Fruit fly (Drosophila melanogaster) whole organism, embryonic: ENCODE data around the gene Fer3HCH.
A peak's percentile ranks its signal among the peaks of the same experiment; 100 is the strongest.

Experiments used
- Atf3 ChIP-seq: fragments of 200-800 bp; sonication (Bioruptor generic); optimal IDR thresholded peaks from 3 replicates; lab custom pipeline; 2016; ENCODE audit warnings: missing biosample characterization, missing genetic modification characterization
- BtbVII ChIP-seq: fragments of 200-800 bp; sonication (Bioruptor generic); optimal IDR thresholded peaks from 3 replicates; lab custom pipeline; 2017; ENCODE audit warnings: missing biosample characterization, mild to moderate bottlenecking, missing genetic modification characterization
- CG10431 ChIP-seq: fragments of 200-800 bp; sonication (Bioruptor generic); optimal IDR thresholded peaks from 3 replicates; lab custom pipeline; 2018; ENCODE audit warnings: missing biosample characterization, mild to moderate bottlenecking, missing genetic modification characterization
- CG10979 ChIP-seq: fragments of 200-800 bp; sonication (Bioruptor generic); optimal IDR thresholded peaks from 2 replicates; lab custom pipeline; 2018; ENCODE audit warnings: missing biosample characterization, mild to moderate bottlenecking, missing genetic modification characterization, moderate library complexity
- CG11504 ChIP-seq: fragments of 200-800 bp; sonication (Bioruptor generic); optimal IDR thresholded peaks from 3 replicates; lab custom pipeline; 2019; ENCODE audit warnings: missing biosample characterization, mild to moderate bottlenecking, missing genetic modification characterization, moderate library complexity
- CG12942 ChIP-seq: fragments of 200-800 bp; sonication (Bioruptor generic); optimal IDR thresholded peaks from 3 replicates; lab custom pipeline; 2016; ENCODE audit warnings: missing biosample characterization, missing genetic modification characterization
- CG14441 ChIP-seq: fragments of 200-800 bp; sonication (Bioruptor generic); IDR thresholded peaks from 2 replicates; pipeline ENCODE4 v1.3.6; 2022; ENCODE audit warnings: missing biosample characterization, missing genetic modification characterization
- CG15479 ChIP-seq: fragments of 200-800 bp; sonication (Bioruptor generic); optimal IDR thresholded peaks from 3 replicates; lab custom pipeline; 2019; ENCODE audit warnings: missing biosample characterization, mild to moderate bottlenecking, missing genetic modification characterization, moderate library complexity
- CG15601 ChIP-seq: fragments of 200-800 bp; sonication (Bioruptor generic); optimal IDR thresholded peaks from 3 replicates; lab custom pipeline; 2019; ENCODE audit warnings: missing biosample characterization, mild to moderate bottlenecking, missing genetic modification characterization, moderate library complexity
- CG17568 ChIP-seq: fragments of 200-800 bp; sonication (Bioruptor generic); optimal IDR thresholded peaks from 2 replicates; lab custom pipeline; 2018; ENCODE audit warnings: missing biosample characterization, mild to moderate bottlenecking, missing genetic modification characterization, moderate library complexity
- CG1832 ChIP-seq: fragments of 200-800 bp; sonication (Bioruptor generic); optimal IDR thresholded peaks from 2 replicates; lab custom pipeline; 2017; ENCODE audit warnings: missing biosample characterization, mild to moderate bottlenecking, missing genetic modification characterization, inconsistent platforms
- CG2875 ChIP-seq: fragments of 200-800 bp; sonication (Bioruptor generic); optimal IDR thresholded peaks from 2 replicates; lab custom pipeline; 2017; ENCODE audit warnings: missing biosample characterization, mild to moderate bottlenecking, missing genetic modification characterization, missing genetic modification reagents
- CG2889 ChIP-seq: fragments of 200-800 bp; sonication (Bioruptor generic); IDR thresholded peaks from 3 replicates; pipeline ENCODE4 v1.3.6; 2022; ENCODE audit warnings: missing biosample characterization, missing genetic modification characterization
- CG32767 ChIP-seq: fragments of 200-800 bp; sonication (Bioruptor generic); IDR thresholded peaks from 2 replicates; pipeline ENCODE4 v1.3.6; 2022; ENCODE audit warnings: missing biosample characterization, missing genetic modification characterization
- CG3407 ChIP-seq: fragments of 200-800 bp; sonication (Bioruptor generic); optimal IDR thresholded peaks from 2 replicates; lab custom pipeline; 2018; ENCODE audit warnings: missing biosample characterization, mild to moderate bottlenecking, missing genetic modification characterization
- CG42726 ChIP-seq: fragments of 200-800 bp; sonication (Bioruptor generic); IDR thresholded peaks from 2 replicates; pipeline ENCODE4 v1.3.6; 2022; ENCODE audit warnings: missing biosample characterization, missing genetic modification characterization; ENCODE audit not compliant: partially characterized antibody
- CG4282 ChIP-seq: fragments of 200-800 bp; sonication (Bioruptor generic); optimal IDR thresholded peaks from 2 replicates; lab custom pipeline; 2016; ENCODE audit warnings: missing biosample characterization, missing genetic modification characterization
- CG4360 ChIP-seq: fragments of 200-800 bp; sonication (Bioruptor generic); IDR thresholded peaks from 2 replicates; pipeline ENCODE4 v1.3.6; 2022; ENCODE audit warnings: missing biosample characterization, missing genetic modification characterization
- CG6683 ChIP-seq: fragments of 200-800 bp; sonication (Bioruptor generic); optimal IDR thresholded peaks from 2 replicates; lab custom pipeline; 2017; ENCODE audit warnings: missing biosample characterization, mild to moderate bottlenecking, missing genetic modification characterization, missing genetic modification reagents
- CG9215 ChIP-seq: fragments of 200-800 bp; sonication (Bioruptor generic); IDR thresholded peaks from 2 replicates; pipeline ENCODE4 v1.3.6; 2022; ENCODE audit warnings: missing biosample characterization, missing genetic modification characterization
- CG9609 ChIP-seq: fragments of 200-800 bp; sonication (Bioruptor generic); optimal IDR thresholded peaks from 3 replicates; lab custom pipeline; 2016; ENCODE audit warnings: missing biosample characterization, missing genetic modification characterization
- D19A ChIP-seq: fragments of 200-800 bp; optimal IDR thresholded peaks from 3 replicates; lab custom pipeline; 2019; ENCODE audit warnings: missing biosample characterization, mild to moderate bottlenecking, missing genetic modification characterization, moderate library complexity
- Dbx ChIP-seq: fragments of 200-800 bp; sonication (Bioruptor generic); IDR thresholded peaks from 3 replicates; pipeline ENCODE4 v1.3.6; 2022; ENCODE audit warnings: missing biosample characterization, missing genetic modification characterization
- Dp ChIP-seq: fragments of 200-800 bp; sonication (Bioruptor generic); optimal IDR thresholded peaks from 2 replicates; lab custom pipeline; 2018; ENCODE audit warnings: missing biosample characterization, mild to moderate bottlenecking, missing genetic modification characterization, moderate library complexity
- H2.0 ChIP-seq: fragments of 200-800 bp; sonication (Bioruptor generic); IDR thresholded peaks from 2 replicates; pipeline ENCODE4 v1.3.6; 2022; ENCODE audit warnings: missing biosample characterization, missing genetic modification characterization
- HmgD ChIP-seq: fragments of 200-800 bp; sonication (Bioruptor generic); optimal IDR thresholded peaks from 3 replicates; lab custom pipeline; 2016; ENCODE audit warnings: missing biosample characterization, missing genetic modification characterization
- Hmr ChIP-seq: fragments of 200-800 bp; sonication (Bioruptor generic); optimal IDR thresholded peaks from 3 replicates; lab custom pipeline; 2017; ENCODE audit warnings: mild to moderate bottlenecking, missing biosample characterization, missing genetic modification reagents, missing genetic modification characterization
- Jarid2 ChIP-seq: fragments of 200-800 bp; sonication (Bioruptor generic); optimal IDR thresholded peaks from 3 replicates; lab custom pipeline; 2017; ENCODE audit warnings: mild to moderate bottlenecking, missing biosample characterization, missing genetic modification reagents, missing genetic modification characterization
- Mad ChIP-seq: fragments of 200-800 bp; sonication (Bioruptor generic); optimal IDR thresholded peaks from 2 replicates; lab custom pipeline; 2016; ENCODE audit warnings: missing biosample characterization, missing genetic modification characterization
- Mes4 ChIP-seq: fragments of 200-800 bp; sonication (Bioruptor generic); optimal IDR thresholded peaks from 2 replicates; lab custom pipeline; 2016; ENCODE audit warnings: missing biosample characterization, missing genetic modification characterization
- Oli ChIP-seq: fragments of 200-800 bp; sonication (Bioruptor generic); optimal IDR thresholded peaks from 2 replicates; lab custom pipeline; 2018; ENCODE audit warnings: missing biosample characterization, mild to moderate bottlenecking, missing genetic modification characterization, moderate library complexity
- Rfx ChIP-seq: fragments of 200-800 bp; sonication (Bioruptor generic); IDR thresholded peaks from 2 replicates; pipeline ENCODE4 v1.3.6; 2022; ENCODE audit warnings: missing biosample characterization, missing genetic modification characterization
- Scr ChIP-seq: fragments of 200-800 bp; sonication (Bioruptor generic); IDR thresholded peaks from 2 replicates; pipeline ENCODE4 v1.3.6; 2022; ENCODE audit warnings: missing biosample characterization, missing genetic modification characterization; ENCODE audit not compliant: partially characterized antibody
- Vsx1 ChIP-seq: fragments of 200-800 bp; sonication (Bioruptor generic); optimal IDR thresholded peaks from 2 replicates; lab custom pipeline; 2017; ENCODE audit warnings: missing biosample characterization, mild to moderate bottlenecking, missing genetic modification characterization, missing genetic modification reagents
- ac ChIP-seq: fragments of 200-800 bp; sonication (Bioruptor generic); optimal IDR thresholded peaks from 3 replicates; lab custom pipeline; 2017; ENCODE audit warnings: missing biosample characterization, mild to moderate bottlenecking, missing genetic modification characterization
- cas ChIP-seq: fragments of 200-800 bp; sonication (Bioruptor generic); IDR thresholded peaks from 2 replicates; pipeline ENCODE4 v1.3.6; 2022; ENCODE audit warnings: missing biosample characterization, missing genetic modification characterization
- disco-r ChIP-seq: fragments of 200-800 bp; sonication (Bioruptor generic); optimal IDR thresholded peaks from 2 replicates; lab custom pipeline; 2016; ENCODE audit warnings: missing biosample characterization, missing genetic modification characterization
- en ChIP-seq: fragments of 200-800 bp; sonication (Bioruptor generic); optimal IDR thresholded peaks from 2 replicates; lab custom pipeline; 2016; ENCODE audit warnings: missing biosample characterization, missing genetic modification characterization
- ham ChIP-seq: fragments of 200-800 bp; sonication (Bioruptor generic); IDR thresholded peaks from 2 replicates; pipeline ENCODE4 v1.3.6; 2022; ENCODE audit warnings: missing biosample characterization, missing genetic modification characterization
- her ChIP-seq: fragments of 200-800 bp; sonication (Bioruptor generic); optimal IDR thresholded peaks from 2 replicates; lab custom pipeline; 2016; ENCODE audit warnings: missing biosample characterization, missing genetic modification characterization
- jumu ChIP-seq: fragments of 200-800 bp; sonication (Bioruptor generic); optimal IDR thresholded peaks from 3 replicates; lab custom pipeline; 2016; ENCODE audit warnings: missing biosample characterization, missing genetic modification characterization
- nmo ChIP-seq: fragments of 200-800 bp; sonication (Bioruptor generic); optimal IDR thresholded peaks from 2 replicates; lab custom pipeline; 2018; ENCODE audit warnings: missing biosample characterization, mild to moderate bottlenecking, missing genetic modification characterization, moderate library complexity
- odd ChIP-seq: fragments of 200-800 bp; sonication (Bioruptor generic); optimal IDR thresholded peaks from 2 replicates; lab custom pipeline; 2017; ENCODE audit warnings: missing biosample characterization, mild to moderate bottlenecking, missing genetic modification characterization
- p53 ChIP-seq: fragments of 200-800 bp; sonication (Bioruptor generic); optimal IDR thresholded peaks from 2 replicates; lab custom pipeline; 2016; ENCODE audit warnings: missing biosample characterization, missing genetic modification characterization
- row ChIP-seq: fragments of 200-800 bp; sonication (Bioruptor generic); IDR thresholded peaks from 3 replicates; pipeline ENCODE4 v1.3.6; 2022; ENCODE audit warnings: missing biosample characterization, missing genetic modification characterization
- sens ChIP-seq: fragments of 200-800 bp; sonication (Bioruptor generic); peaks from one replicate; lab custom pipeline; 2016; ENCODE audit warnings: missing biosample characterization, missing genetic modification characterization
- sqz ChIP-seq: fragments of 200-800 bp; sonication (Bioruptor generic); optimal IDR thresholded peaks from 3 replicates; lab custom pipeline; 2018; ENCODE audit warnings: missing biosample characterization, mild to moderate bottlenecking, missing genetic modification characterization
- ssp ChIP-seq: fragments of 200-800 bp; sonication (Bioruptor generic); IDR thresholded peaks from 2 replicates; pipeline ENCODE4 v1.3.6; 2022; ENCODE audit warnings: missing biosample characterization, missing genetic modification characterization
- stwl ChIP-seq: fragments of 200-800 bp; sonication (Bioruptor generic); optimal IDR thresholded peaks from 3 replicates; lab custom pipeline; 2018; ENCODE audit warnings: missing biosample characterization, mild to moderate bottlenecking, missing genetic modification characterization, moderate library complexity
- tll ChIP-seq, 2 experiments: fragments of 200-800 bp in 1 of 2; fragments of >200 bp in 1 of 2; sonication (Bioruptor generic) in 1 of 2; optimal IDR thresholded peaks; 2 replicates each; lab custom pipeline; 2017 to 2019; ENCODE audit warnings: missing biosample characterization in 2 of 2, missing genetic modification characterization in 2 of 2, mild to moderate bottlenecking in 1 of 2, moderate library complexity in 1 of 2
- zen2 ChIP-seq: fragments of 200-800 bp; sonication (Bioruptor generic); IDR thresholded peaks from 3 replicates; pipeline ENCODE4 v1.3.6; 2022; ENCODE audit warnings: missing biosample characterization, missing genetic modification characterization; ENCODE audit not compliant: partially characterized antibody

Gene Fer3HCH

DNA sequence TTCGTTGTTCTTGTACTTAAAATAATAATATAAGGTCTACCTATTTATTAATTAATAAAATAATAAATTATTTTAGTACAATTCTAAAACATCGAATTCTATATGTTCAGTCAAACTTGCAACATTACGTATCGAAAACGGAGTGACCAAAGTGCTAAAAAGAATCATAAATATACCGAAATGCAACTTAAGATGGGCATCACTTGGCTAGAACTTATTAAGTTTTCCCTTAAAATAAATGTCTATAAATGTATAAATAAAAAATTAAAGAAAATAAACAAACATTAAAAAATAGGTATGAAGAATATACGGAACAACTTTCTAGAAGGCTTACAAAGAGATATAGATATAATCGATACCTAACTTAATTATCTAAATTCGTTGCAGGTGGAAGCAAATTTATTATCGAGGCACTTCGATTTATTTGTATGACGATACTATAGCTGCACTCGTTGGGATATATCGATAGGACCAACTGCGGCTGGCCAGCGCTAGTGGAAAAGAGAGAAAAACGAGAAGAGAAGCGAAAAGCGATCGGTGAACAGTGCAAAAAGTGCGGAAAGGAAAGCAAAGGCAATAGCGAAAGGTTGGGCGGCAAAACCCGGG, 17.2 kb downstream of the Fer3HCH start, which contains the start of gene lic (continued):
- no peak for TF ChIP-seq Oli
- no peak for TF ChIP-seq BtbVII (GFP tag; lab: Kevin White, UChicago)
- TF ChIP-seq CG15479 (GFP tag; lab: Kevin White, UChicago): no peak
- TF ChIP-seq cas (GFP tag; lab: Robert Waterston, UW): no peak
- TF ChIP-seq Dbx: no peak
- no peak for TF ChIP-seq jumu (GFP tag; lab: Kevin White, UChicago)
- no peak for TF ChIP-seq Atf3
- peak; percentile 77 for TF ChIP-seq CG42726 (GFP tag; lab: Robert Waterston, UW)
- TF ChIP-seq CG17568 (GFP tag; lab: Kevin White, UChicago): no peak
- no peak for TF ChIP-seq D19A
- TF ChIP-seq CG32767: no peak
- no peak for TF ChIP-seq ac
- no peak for TF ChIP-seq Dp (GFP tag; lab: Kevin White, UChicago)
- no peak for TF ChIP-seq H2.0 (GFP tag; lab: Robert Waterston, UW)
- no peak for TF ChIP-seq Mad (GFP tag; lab: Kevin White, UChicago)
- TF ChIP-seq CG11504 (tag; lab: Kevin White, UChicago): no peak
- TF ChIP-seq CG6683 (GFP tag; lab: Kevin White, UChicago): no peak
- no peak for TF ChIP-seq nmo (GFP tag; lab: Kevin White, UChicago)
- no peak for TF ChIP-seq CG3407
- no peak for TF ChIP-seq CG4282 (GFP tag; lab: Kevin White, UChicago)
- TF ChIP-seq odd (GFP tag; lab: Kevin White, UChicago): no peak
- no peak for TF ChIP-seq Jarid2 (GFP tag; lab: Kevin White, UChicago)
- no peak for TF ChIP-seq Hmr (GFP tag; lab: Kevin White, UChicago)
- TF ChIP-seq sens (GFP tag; lab: Kevin White, UChicago): no peak
- no peak for TF ChIP-seq CG15601 (tag; lab: Kevin White, UChicago)
- no peak for TF ChIP-seq CG9215 (GFP tag; lab: Robert Waterston, UW)
- TF ChIP-seq CG2875 (GFP tag; lab: Kevin White, UChicago): no peak
- no peak for TF ChIP-seq tll (GFP tag; optimal IDR thresholded peaks at IDR 0.05; lab: Kevin White, UChicago)
- no peak for TF ChIP-seq Vsx1 (GFP tag; lab: Kevin White, UChicago)
- TF ChIP-seq Mes4 (GFP tag; lab: Kevin White, UChicago): no peak
- no peak for TF ChIP-seq CG12942 (GFP tag; lab: Kevin White, UChicago)
- TF ChIP-seq CG14441 (GFP tag; lab: Robert Waterston, UW): no peak
- TF ChIP-seq CG9609 (GFP tag; lab: Kevin White, UChicago): no peak
- no peak for TF ChIP-seq CG4360 (GFP tag; lab: Robert Waterston, UW)
- no peak for TF ChIP-seq p53 (GFP tag; lab: Kevin White, UChicago)
- peak; percentile 86 for TF ChIP-seq zen2 (GFP tag; lab: Robert Waterston, UW)
- TF ChIP-seq CG10979 (tag; lab: Kevin White, UChicago): no peak
- peak; percentile 98 for TF ChIP-seq stwl (tag; lab: Kevin White, UChicago)
- no peak for TF ChIP-seq her (GFP tag; lab: Kevin White, UChicago)
- no peak for TF ChIP-seq disco-r (GFP tag; lab: Kevin White, UChicago)
- no peak for TF ChIP-seq ham (GFP tag; lab: Robert Waterston, UW)
- TF ChIP-seq Scr (GFP tag; lab: Robert Waterston, UW): peak; percentile 62
- TF ChIP-seq CG1832 (GFP tag; lab: Kevin White, UChicago): no peak
- TF ChIP-seq CG2889: no peak
- TF ChIP-seq en (GFP tag; lab: Kevin White, UChicago): no peak
- no peak for TF ChIP-seq CG10431 (GFP tag; lab: Kevin White, UChicago)
- TF ChIP-seq HmgD (GFP tag; lab: Kevin White, UChicago): no peak
- 0 out of 2 replicates have a peak, but pooled peaks have one; percentile 8 for TF ChIP-seq ssp (GFP tag; lab: Robert Waterston, UW)
- TF ChIP-seq Rfx: no peak
- no peak for TF ChIP-seq sqz (GFP tag; lab: Kevin White, UChicago)
- TF ChIP-seq row: peak; percentile 44; the same call in 2 of the 3 replicates
